Worm (Caenorhabditis elegans): Measurements from ENCODE around the gene apc-10.

Gene apc-10

DNA sequence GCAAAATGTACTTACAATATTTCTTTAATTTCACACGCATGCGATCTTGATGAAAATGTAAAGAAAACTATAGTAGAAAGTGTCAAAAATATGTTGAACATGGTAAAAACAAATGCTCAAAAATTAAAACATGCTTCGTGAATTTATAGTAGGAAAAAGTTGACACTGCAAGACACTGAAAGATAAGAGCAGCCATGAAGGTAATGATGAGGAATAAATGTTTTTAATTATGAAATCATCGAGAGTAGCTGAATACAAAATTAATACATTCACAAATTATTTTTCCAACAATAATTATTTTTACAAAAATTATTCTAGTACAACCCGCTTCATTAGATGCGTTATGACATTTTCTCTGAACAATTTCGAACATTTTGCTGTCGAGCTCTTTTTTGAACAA is 9.2 kb downstream of the apc-10 start, which contains the start of gene F15H10.10:
F15H10.10 (minus strand) TSS at position 101 of the 400 bp plus-strand sequence.
- TF ChIP-seq hnd-1 (tag; optimal IDR thresholded peaks at IDR 0.05): no peak
- TF ChIP-seq ceh-36 (tag; optimal IDR thresholded peaks at IDR 0.05): no peak
- no peak for TF ChIP-seq hmg-4 (GFP tag; optimal IDR thresholded peaks at IDR 0.05)
- TF ChIP-seq B0310.2 (tag; optimal IDR thresholded peaks at IDR 0.05): no peak
- no peak for TF ChIP-seq pes-1 (GFP tag; IDR thresholded peaks at IDR 0.05)
- TF ChIP-seq ama-1 (optimal IDR thresholded peaks at IDR 0.05): no peak
- TF ChIP-seq scrt-1 (GFP tag; IDR thresholded peaks at IDR 0.05): no peak
- TF ChIP-seq ets-7 (tag; optimal IDR thresholded peaks at IDR 0.05): no peak
- no peak for TF ChIP-seq ceh-13 (GFP tag; optimal IDR thresholded peaks at IDR 0.05)
- TF ChIP-seq hmbx-1 (tag; optimal IDR thresholded peaks at IDR 0.05): no peak
- TF ChIP-seq tbx-11 (GFP tag; IDR thresholded peaks at IDR 0.05): no peak
- TF ChIP-seq F13C5.2 (tag; optimal IDR thresholded peaks at IDR 0.05): no peak
- no peak for TF ChIP-seq aly-1 (tag; optimal IDR thresholded peaks at IDR 0.05)
- no peak for TF ChIP-seq sea-1 (GFP tag; conservative IDR thresholded peaks at IDR 0.05)

DNA sequence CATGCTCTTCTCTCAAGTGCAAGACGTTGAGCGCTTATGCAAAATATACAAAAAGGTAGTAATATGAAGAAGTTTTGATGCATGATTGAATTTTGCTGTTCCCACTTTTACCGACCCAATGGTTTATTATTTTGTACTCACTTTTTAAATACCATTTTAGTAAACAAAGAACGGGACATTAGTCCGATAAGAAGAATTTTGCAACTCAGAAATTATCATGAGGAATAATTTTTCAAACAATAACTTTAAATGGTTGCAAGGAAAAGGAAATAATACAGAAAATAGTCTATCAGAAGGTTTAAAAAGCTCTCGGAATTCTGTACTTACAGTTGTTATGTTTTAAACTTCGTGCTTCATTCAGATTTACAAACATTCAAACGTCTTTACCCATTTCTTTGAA is 11.5 kb downstream of the apc-10 start, which contains the start of gene F15H10.9:
F15H10.9 (minus strand) TSS at position 101 of the 400 bp plus-strand sequence.
- TF ChIP-seq tbx-37 (GFP tag; conservative IDR thresholded peaks at IDR 0.05): no peak
- no peak for TF ChIP-seq ceh-13 (GFP tag; optimal IDR thresholded peaks at IDR 0.05)
- no peak for TF ChIP-seq ama-1 (optimal IDR thresholded peaks at IDR 0.05)
- no peak for TF ChIP-seq hmg-4 (GFP tag; optimal IDR thresholded peaks at IDR 0.05)
- TF ChIP-seq hmbx-1 (tag; optimal IDR thresholded peaks at IDR 0.05): no peak
- TF ChIP-seq F13C5.2 (tag; optimal IDR thresholded peaks at IDR 0.05): no peak
- no peak for TF ChIP-seq pes-1 (GFP tag; IDR thresholded peaks at IDR 0.05)
- TF ChIP-seq tra-4 (tag; optimal IDR thresholded peaks at IDR 0.05): no peak
- no peak for TF ChIP-seq tbx-11 (GFP tag; IDR thresholded peaks at IDR 0.05)
- TF ChIP-seq hnd-1 (tag; optimal IDR thresholded peaks at IDR 0.05): no peak
- TF ChIP-seq sea-1 (GFP tag; conservative IDR thresholded peaks at IDR 0.05): no peak
- TF ChIP-seq B0310.2 (tag; optimal IDR thresholded peaks at IDR 0.05): no peak
- TF ChIP-seq flt-1 (GFP tag; IDR thresholded peaks at IDR 0.05): no peak
- TF ChIP-seq aly-1 (tag; optimal IDR thresholded peaks at IDR 0.05): no peak
- no peak for TF ChIP-seq ceh-36 (tag; optimal IDR thresholded peaks at IDR 0.05)
- TF ChIP-seq scrt-1 (GFP tag; IDR thresholded peaks at IDR 0.05): no peak
- TF ChIP-seq ets-7 (tag; optimal IDR thresholded peaks at IDR 0.05): no peak

DNA sequence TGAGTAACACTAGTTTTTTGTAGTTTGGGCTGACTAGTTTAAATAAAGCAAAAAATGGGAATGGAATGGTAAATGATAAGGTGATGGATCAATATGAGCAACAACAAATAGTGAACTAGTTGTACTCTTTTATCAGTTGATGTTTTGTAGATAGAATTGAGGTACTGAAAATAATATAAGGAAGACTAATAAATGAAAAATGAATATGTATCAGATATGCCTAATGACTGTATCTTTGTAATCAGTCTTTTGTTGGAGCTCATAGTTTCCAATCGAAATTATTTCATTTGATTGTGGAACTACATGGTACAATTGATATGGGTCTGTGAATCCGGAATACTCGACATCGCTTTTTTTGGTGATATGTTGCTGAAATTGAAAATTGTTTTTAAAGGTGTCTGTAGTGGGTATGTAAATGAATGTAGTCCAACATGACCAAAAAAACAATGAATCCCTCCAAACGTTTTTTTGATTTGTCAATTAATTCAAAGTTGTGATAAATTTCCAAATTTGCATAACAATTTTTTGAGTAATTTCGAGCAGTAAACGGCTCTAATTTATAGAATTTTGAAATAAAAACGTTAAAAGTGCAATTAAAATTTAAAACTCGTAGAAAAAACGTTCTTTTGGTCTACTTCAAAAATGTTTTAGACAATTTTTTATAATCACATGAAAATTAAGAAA is 16.0 kb downstream of the apc-10 start, which contains the start of gene F15H10.12:
F15H10.12 (minus strand) TSS at position 51 of the 684 bp plus-strand sequence.
- TF ChIP-seq ceh-36 (tag; optimal IDR thresholded peaks at IDR 0.05) (no peak), tbx-37 (GFP tag; conservative IDR thresholded peaks at IDR 0.05) (no peak), ama-1 (optimal IDR thresholded peaks at IDR 0.05) (no peak), flt-1 (GFP tag; IDR thresholded peaks at IDR 0.05) (no peak), hnd-1 (tag; optimal IDR thresholded peaks at IDR 0.05) (no peak), pes-1 (GFP tag; IDR thresholded peaks at IDR 0.05) (no peak), tbx-11 (GFP tag; IDR thresholded peaks at IDR 0.05) (no peak), aly-1 (tag; optimal IDR thresholded peaks at IDR 0.05) (no peak)

DNA sequence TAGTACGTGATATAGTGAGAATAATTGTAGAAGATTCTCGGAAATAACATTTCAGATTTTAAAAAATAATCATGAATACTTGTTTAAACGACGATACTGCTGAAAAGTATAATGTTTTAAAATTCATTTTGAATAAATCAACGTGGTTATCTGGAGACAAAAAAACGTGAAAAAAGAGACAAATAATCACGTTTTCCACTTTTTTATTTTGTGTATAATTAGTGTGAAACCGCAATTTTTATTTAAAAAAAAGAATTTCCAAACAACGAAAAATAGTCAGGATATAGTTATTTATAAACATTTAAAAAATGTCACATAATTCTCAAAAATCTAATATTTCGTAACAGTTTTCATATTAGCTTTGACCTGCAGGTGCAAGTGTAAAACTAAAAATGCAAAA is 19.8 kb downstream of the apc-10 start, which contains the start of gene F15H10.7:
F15H10.7 (minus strand) TSS at position 101 of the 400 bp plus-strand sequence.
- no peak for TF ChIP-seq scrt-1 (GFP tag; IDR thresholded peaks at IDR 0.05)
- no peak for TF ChIP-seq tbx-11 (GFP tag; IDR thresholded peaks at IDR 0.05)
- TF ChIP-seq ceh-13 (GFP tag; optimal IDR thresholded peaks at IDR 0.05): no peak
- no peak for TF ChIP-seq tbx-37 (GFP tag; conservative IDR thresholded peaks at IDR 0.05)
- TF ChIP-seq hmbx-1 (tag; optimal IDR thresholded peaks at IDR 0.05): no peak

DNA sequence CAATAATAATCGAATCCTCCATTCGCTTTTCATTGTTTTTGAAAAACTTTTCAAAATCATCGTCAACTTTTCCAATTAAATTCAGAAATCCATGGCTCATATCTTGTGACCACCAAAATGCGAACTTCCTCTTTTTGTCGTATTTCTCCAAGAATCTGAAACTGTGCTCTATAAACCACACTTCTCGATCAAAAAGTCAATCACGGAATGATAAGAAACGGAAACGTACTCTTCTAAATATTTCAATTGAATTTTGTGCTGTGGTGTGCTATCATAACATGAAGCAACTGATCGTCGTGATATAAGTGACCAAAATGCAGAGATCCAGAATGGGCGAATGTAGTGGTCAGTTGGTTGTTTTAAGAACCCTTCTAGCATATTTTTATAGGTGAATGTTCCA is 21.5 kb downstream of the apc-10 start:
- TF ChIP-seq ets-7 (tag; optimal IDR thresholded peaks at IDR 0.05) (no peak), scrt-1 (GFP tag; IDR thresholded peaks at IDR 0.05) (no peak), hnd-1 (tag; optimal IDR thresholded peaks at IDR 0.05) (no peak), pes-1 (GFP tag; IDR thresholded peaks at IDR 0.05) (no peak), flt-1 (GFP tag; IDR thresholded peaks at IDR 0.05) (no peak), hmg-4 (GFP tag; optimal IDR thresholded peaks at IDR 0.05) (no peak), F13C5.2 (tag; optimal IDR thresholded peaks at IDR 0.05) (no peak), ceh-36 (tag; optimal IDR thresholded peaks at IDR 0.05) (no peak), sea-1 (GFP tag; conservative IDR thresholded peaks at IDR 0.05) (no peak), B0310.2 (tag; optimal IDR thresholded peaks at IDR 0.05) (no peak), tbx-37 (GFP tag; conservative IDR thresholded peaks at IDR 0.05) (no peak)

DNA sequence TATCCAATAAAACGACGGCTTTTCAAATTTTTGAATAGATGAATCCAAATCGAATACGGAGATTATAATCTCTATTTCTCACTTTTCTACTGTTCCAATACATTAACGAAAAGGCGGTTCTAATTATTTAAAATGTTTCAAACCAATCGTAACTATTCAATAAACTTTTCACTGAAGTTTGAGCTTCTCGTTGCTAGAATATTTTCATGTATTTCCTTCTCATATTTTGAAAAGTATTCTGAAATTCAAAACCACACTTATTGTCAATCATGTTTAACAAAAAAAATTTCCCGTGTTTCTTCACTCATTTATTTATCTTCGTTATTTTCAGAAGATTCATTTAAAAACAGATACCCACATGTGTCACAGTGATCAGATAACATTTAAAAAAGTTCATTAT is 23.3 kb downstream of the apc-10 start, which contains the start of gene F15H10.8:
F15H10.8 (minus strand) TSS at position 101 of the 400 bp plus-strand sequence.
- no peak for TF ChIP-seq ets-7 (tag; optimal IDR thresholded peaks at IDR 0.05)
- TF ChIP-seq sea-1 (GFP tag; conservative IDR thresholded peaks at IDR 0.05): no peak
- TF ChIP-seq aly-1 (tag; optimal IDR thresholded peaks at IDR 0.05): no peak
- no peak for TF ChIP-seq ceh-13 (GFP tag; optimal IDR thresholded peaks at IDR 0.05)
- TF ChIP-seq scrt-1 (GFP tag; IDR thresholded peaks at IDR 0.05): no peak
- no peak for TF ChIP-seq tbx-11 (GFP tag; IDR thresholded peaks at IDR 0.05)
- no peak for TF ChIP-seq ama-1 (optimal IDR thresholded peaks at IDR 0.05)
- no peak for TF ChIP-seq ceh-36 (tag; optimal IDR thresholded peaks at IDR 0.05)
- TF ChIP-seq hmg-4 (GFP tag; optimal IDR thresholded peaks at IDR 0.05): no peak
- no peak for TF ChIP-seq tbx-37 (GFP tag; conservative IDR thresholded peaks at IDR 0.05)
- no peak for TF ChIP-seq pes-1 (GFP tag; IDR thresholded peaks at IDR 0.05)
- no peak for TF ChIP-seq tra-4 (tag; optimal IDR thresholded peaks at IDR 0.05)
- no peak for TF ChIP-seq hnd-1 (tag; optimal IDR thresholded peaks at IDR 0.05)
- TF ChIP-seq F13C5.2 (tag; optimal IDR thresholded peaks at IDR 0.05): no peak
- no peak for TF ChIP-seq flt-1 (GFP tag; IDR thresholded peaks at IDR 0.05)
- TF ChIP-seq B0310.2 (tag; optimal IDR thresholded peaks at IDR 0.05): no peak
- no peak for TF ChIP-seq hmbx-1 (tag; optimal IDR thresholded peaks at IDR 0.05)

DNA sequence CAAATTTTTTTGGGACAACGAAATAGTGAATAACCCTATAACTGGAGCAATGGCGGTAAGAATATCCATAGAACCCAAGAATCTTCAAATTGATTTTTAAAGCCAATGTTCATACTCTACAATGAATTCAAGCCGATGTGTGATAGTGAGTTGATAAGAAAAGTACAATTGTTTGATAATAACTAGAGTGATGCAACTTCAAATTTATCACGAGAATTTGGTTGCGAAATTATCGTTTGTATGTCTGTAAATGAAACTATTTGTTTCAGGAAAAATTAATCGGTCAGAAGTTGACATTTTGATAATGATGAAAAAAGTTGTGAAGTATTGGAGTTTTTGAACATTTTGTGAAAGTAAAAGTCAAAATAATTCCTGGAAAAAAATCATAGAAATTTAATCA is 26.9 kb downstream of the apc-10 start:
- no peak for TF ChIP-seq tbx-11 (GFP tag; IDR thresholded peaks at IDR 0.05)
